Worm (Caenorhabditis elegans) whole organism, late embryonic: ENCODE measurements around the gene sto-3.

Source experiments
- ceh-22 ChIP-seq: sonication (generic microtip); optimal IDR thresholded peaks from 2 replicates; lab custom pipeline; 2017; ENCODE audit warnings: missing biosample characterization, missing genetic modification characterization
- elt-2 ChIP-seq: sonication (generic microtip); optimal IDR thresholded peaks from 2 replicates; lab custom pipeline; 2016; ENCODE audit warnings: missing genetic modification reagents, missing genetic modification characterization, missing compliant biosample characterization
- fkh-10 ChIP-seq: fragments of 150-350 bp; optimal IDR thresholded peaks from 2 replicates; lab custom pipeline; 2014; ENCODE audit warnings: missing biosample characterization, missing genetic modification reagents, missing genetic modification characterization
- madf-2 ChIP-seq: sonication (generic microtip); optimal IDR thresholded peaks from 2 replicates; lab custom pipeline; 2017; ENCODE audit warnings: missing genetic modification characterization, missing compliant biosample characterization
- pag-3 ChIP-seq: sonication (generic microtip); optimal IDR thresholded peaks from 2 replicates; lab custom pipeline; 2016; ENCODE audit warnings: missing compliant biosample characterization, missing genetic modification characterization, borderline replicate concordance
- pha-2 ChIP-seq: sonication (generic microtip); optimal IDR thresholded peaks from 2 replicates; lab custom pipeline; 2017; ENCODE audit warnings: mild to moderate bottlenecking, missing genetic modification characterization, missing compliant biosample characterization
- pqm-1 ChIP-seq: sonication (generic microtip); optimal IDR thresholded peaks from 2 replicates; lab custom pipeline; 2016; ENCODE audit warnings: missing genetic modification characterization, missing compliant biosample characterization
- ref-2 ChIP-seq: sonication (generic microtip); optimal IDR thresholded peaks from 2 replicates; lab custom pipeline; 2016; ENCODE audit warnings: missing genetic modification characterization, missing compliant biosample characterization
- rnt-1 ChIP-seq: sonication (generic microtip); optimal IDR thresholded peaks from 2 replicates; lab custom pipeline; 2016; ENCODE audit warnings: missing genetic modification characterization, missing compliant biosample characterization

- TF ChIP-seq fkh-10 (no peak), rnt-1 (tag; lab: Kevin White, UChicago) (no peak), elt-2 (tag; lab: Kevin White, UChicago) (no peak), pag-3 (tag; lab: Kevin White, UChicago) (no peak), pha-2 (no peak), ref-2 (no peak), ceh-22 (tag; lab: Kevin White, UChicago) (no peak), pqm-1 (tag; lab: Kevin White, UChicago) (no peak), madf-2 (tag; lab: Kevin White, UChicago) (no peak)
These were observed 18.4 kb downstream of the sto-3 start for ce11 chrX:11603234-11604108.
